Fruit fly (Drosophila melanogaster) whole organism, wandering third instar larva: ENCODE measurements around the gene CG10702.

Experiments
- Abd-B ChIP-seq: fragments of >200 bp; optimal IDR thresholded peaks from 2 replicates; lab custom pipeline; 2017; ENCODE audit warnings: missing biosample characterization, missing genetic modification characterization
- CG32264 ChIP-seq: fragments of 200-800 bp; sonication (Bioruptor generic); optimal IDR thresholded peaks from 2 replicates; lab custom pipeline; 2016; ENCODE audit warnings: missing biosample characterization, missing genetic modification characterization
- CG9705 ChIP-seq: fragments of 200-800 bp; sonication (Bioruptor generic); optimal IDR thresholded peaks from 2 replicates; lab custom pipeline; 2018; ENCODE audit warnings: missing biosample characterization, mild to moderate bottlenecking, missing genetic modification characterization
- CrebA ChIP-seq: fragments of 200-800 bp; sonication (Bioruptor generic); optimal IDR thresholded peaks from 2 replicates; lab custom pipeline; 2016; ENCODE audit warnings: missing biosample characterization, mild to moderate bottlenecking, missing genetic modification characterization, borderline replicate concordance
- Dfd ChIP-seq: fragments of >200 bp; optimal IDR thresholded peaks from 2 replicates; lab custom pipeline; 2017; ENCODE audit warnings: missing biosample characterization, missing genetic modification characterization
- Dif ChIP-seq: fragments of 200-275, 200-300 bp; sonication (Bioruptor generic); optimal IDR thresholded peaks from 2 replicates; lab custom pipeline; 2018; ENCODE audit warnings: missing biosample characterization, missing genetic modification characterization; ENCODE audit not compliant: partially characterized antibody
- GATAd ChIP-seq: sonication (Bioruptor generic); optimal IDR thresholded peaks from 2 replicates; lab custom pipeline; 2016; ENCODE audit warnings: missing biosample characterization, missing genetic modification characterization
- HLH106 ChIP-seq: fragments of 200-800 bp; optimal IDR thresholded peaks from 3 replicates; lab custom pipeline; 2019; ENCODE audit warnings: missing biosample characterization, mild to moderate bottlenecking, missing genetic modification characterization, moderate library complexity
- Hnf4 ChIP-seq: fragments of 200-800 bp; sonication (Bioruptor generic); optimal IDR thresholded peaks from 2 replicates; lab custom pipeline; 2016; ENCODE audit warnings: missing biosample characterization, mild to moderate bottlenecking, missing genetic modification characterization
- Hr78 ChIP-seq: fragments of >200 bp; optimal IDR thresholded peaks from 2 replicates; lab custom pipeline; 2017; ENCODE audit warnings: missing biosample characterization, missing genetic modification characterization
- Hr83 ChIP-seq: fragments of 200-300 bp; sonication (Bioruptor generic); optimal IDR thresholded peaks from 2 replicates; lab custom pipeline; 2016; ENCODE audit warnings: missing biosample characterization, mild to moderate bottlenecking, missing genetic modification characterization, moderate library complexity; ENCODE audit not compliant: poor library complexity, severe bottlenecking
- Jra ChIP-seq: sonication (Bioruptor generic); optimal IDR thresholded peaks from 2 replicates; lab custom pipeline; 2016; ENCODE audit warnings: missing biosample characterization, missing genetic modification characterization
- Mio ChIP-seq: sonication (Bioruptor generic); optimal IDR thresholded peaks from 2 replicates; lab custom pipeline; 2016; ENCODE audit warnings: missing biosample characterization, missing genetic modification characterization
- Myc ChIP-seq: fragments of >200 bp; optimal IDR thresholded peaks from 2 replicates; lab custom pipeline; 2017
- N ChIP-seq: fragments of >200 bp; optimal IDR thresholded peaks from 2 replicates; lab custom pipeline; 2018; ENCODE audit warnings: missing biosample characterization, missing external identifiers, missing genetic modification characterization
- OdsH ChIP-seq: fragments of 200-800 bp; sonication (Bioruptor generic); optimal IDR thresholded peaks from 2 replicates; lab custom pipeline; 2016; ENCODE audit warnings: missing biosample characterization, mild to moderate bottlenecking, missing genetic modification characterization
- Rel ChIP-seq, 2 experiments: fragments of 200-800 bp; sonication (Bioruptor generic) in 1 of 2; optimal IDR thresholded peaks; 2 replicates in 1 of 2; 3 replicates in 1 of 2; lab custom pipeline; 2016 to 2019; ENCODE audit warnings: mild to moderate bottlenecking in 2 of 2, missing biosample characterization in 2 of 2, missing genetic modification characterization in 2 of 2, moderate library complexity in 1 of 2
- Sp1 ChIP-seq: fragments of 200-800 bp; sonication (Bioruptor generic); optimal IDR thresholded peaks from 3 replicates; lab custom pipeline; 2019; ENCODE audit warnings: missing biosample characterization, mild to moderate bottlenecking, missing genetic modification characterization, moderate library complexity
- Vsx2 ChIP-seq: fragments of 200-300, 225-300 bp; sonication (Bioruptor generic); optimal IDR thresholded peaks from 2 replicates; lab custom pipeline; 2018; ENCODE audit warnings: missing biosample characterization, missing genetic modification characterization; ENCODE audit not compliant: partially characterized antibody
- br ChIP-seq: fragments of 200-800 bp; sonication (Bioruptor generic); optimal IDR thresholded peaks from 2 replicates; lab custom pipeline; 2016; ENCODE audit warnings: missing biosample characterization, missing genetic modification characterization
- brk ChIP-seq: fragments of 200-800 bp; sonication (Bioruptor generic); optimal IDR thresholded peaks from 2 replicates; lab custom pipeline; 2016; ENCODE audit warnings: missing biosample characterization, mild to moderate bottlenecking, missing genetic modification characterization
- dl ChIP-seq, 2 experiments: fragments of 175-275, 200-275 bp in 1 of 2; fragments of 200-275 bp in 1 of 2; sonication (Bioruptor generic); optimal IDR thresholded peaks; lab custom pipeline; 2018; ENCODE audit warnings: mild to moderate bottlenecking in 2 of 2, missing biosample characterization in 2 of 2, missing genetic modification characterization in 2 of 2, moderate library complexity in 2 of 2; ENCODE audit not compliant: partially characterized antibody in 2 of 2, insufficient read depth in 1 of 2
- dmrt93B ChIP-seq: fragments of 200-800 bp; sonication (Bioruptor generic); optimal IDR thresholded peaks from 2 replicates; lab custom pipeline; 2018; ENCODE audit warnings: missing biosample characterization, mild to moderate bottlenecking, missing genetic modification characterization
- dsf ChIP-seq: sonication (Bioruptor generic); optimal IDR thresholded peaks from 2 replicates; lab custom pipeline; 2016; ENCODE audit warnings: missing biosample characterization, missing genetic modification characterization, borderline replicate concordance
- ey ChIP-seq: fragments of 200-800 bp; sonication (Bioruptor generic); optimal IDR thresholded peaks from 2 replicates; lab custom pipeline; 2016; ENCODE audit warnings: missing biosample characterization, missing genetic modification characterization
- foxo ChIP-seq, 2 experiments: fragments of 200-800 bp; sonication (Bioruptor generic); optimal IDR thresholded peaks; 2 replicates in 1 of 2; 3 replicates in 1 of 2; lab custom pipeline; 2016 to 2017; ENCODE audit warnings: missing biosample characterization in 2 of 2, missing genetic modification characterization in 2 of 2
- fru ChIP-seq: fragments of 200-800 bp; sonication (Bioruptor generic); optimal IDR thresholded peaks from 3 replicates; lab custom pipeline; 2016; ENCODE audit warnings: missing biosample characterization, mild to moderate bottlenecking, missing genetic modification characterization
- h ChIP-seq: fragments of 200-800 bp; sonication (Bioruptor generic); optimal IDR thresholded peaks from 3 replicates; lab custom pipeline; 2016; ENCODE audit warnings: missing biosample characterization, mild to moderate bottlenecking, missing genetic modification characterization
- jim ChIP-seq: fragments of 175-275, 200-325 bp; sonication (Bioruptor generic); optimal IDR thresholded peaks from 2 replicates; lab custom pipeline; 2016; ENCODE audit warnings: missing biosample characterization, mild to moderate bottlenecking, missing genetic modification characterization
- lola ChIP-seq: fragments of >200 bp; optimal IDR thresholded peaks from 2 replicates; lab custom pipeline; 2017; ENCODE audit warnings: missing biosample characterization, missing genetic modification characterization
- pan ChIP-seq: fragments of >200 bp; optimal IDR thresholded peaks from 2 replicates; lab custom pipeline; 2017
- psq ChIP-seq: fragments of 200-800 bp; sonication (Bioruptor generic); optimal IDR thresholded peaks from 3 replicates; lab custom pipeline; 2017; ENCODE audit warnings: missing biosample characterization, mild to moderate bottlenecking, missing genetic modification characterization, moderate library complexity
- rgr ChIP-seq: fragments of 200-800 bp; sonication (Bioruptor generic); optimal IDR thresholded peaks from 3 replicates; lab custom pipeline; 2016; ENCODE audit warnings: missing biosample characterization, mild to moderate bottlenecking, missing genetic modification characterization
- sage ChIP-seq: fragments of 200-800 bp; sonication (Bioruptor generic); optimal IDR thresholded peaks from 2 replicates; lab custom pipeline; 2016; ENCODE audit warnings: missing biosample characterization, mild to moderate bottlenecking, missing genetic modification characterization
- sv ChIP-seq: fragments of 200-800 bp; sonication (Bioruptor generic); optimal IDR thresholded peaks from 3 replicates; lab custom pipeline; 2016; ENCODE audit warnings: missing biosample characterization, missing genetic modification characterization
- tai ChIP-seq: sonication (Bioruptor generic); optimal IDR thresholded peaks from 2 replicates; lab custom pipeline; 2016; ENCODE audit warnings: missing biosample characterization, missing genetic modification characterization
- usp ChIP-seq: fragments of >200 bp; optimal IDR thresholded peaks from 2 replicates; lab custom pipeline; 2017; ENCODE audit warnings: missing biosample characterization, missing genetic modification characterization
- woc ChIP-seq: sonication (Bioruptor generic); optimal IDR thresholded peaks from 2 replicates; lab custom pipeline; 2016; ENCODE audit warnings: missing biosample characterization, mild to moderate bottlenecking, missing genetic modification characterization

Gene CG10702

DNA sequence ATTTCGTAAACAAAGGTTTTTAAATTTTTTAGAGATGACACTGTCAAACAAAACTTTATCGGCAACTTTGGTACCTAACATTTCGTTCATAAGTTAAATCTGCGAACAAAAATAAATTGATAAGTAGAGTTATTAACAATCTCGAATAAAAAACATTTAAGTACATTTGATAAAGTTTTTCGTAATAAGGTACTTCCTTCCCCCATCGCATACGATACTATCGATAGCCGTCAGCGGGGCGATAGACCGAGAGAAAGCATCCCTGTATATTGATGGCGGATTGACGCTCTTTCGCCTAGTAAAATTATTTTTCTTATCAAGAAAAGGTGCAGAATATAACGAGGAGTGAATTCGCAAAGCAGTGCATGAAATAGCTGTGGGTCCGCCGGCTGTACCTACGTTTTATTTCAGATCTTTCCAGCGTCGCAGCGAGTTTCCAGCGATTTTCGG is 24.5 kb downstream of the CG10702 start, which contains the start of the genes Ttc19 and Acn:
TSS of gene Ttc19 (minus strand) at position 38 of the 450 bp plus-strand sequence.
TSS of gene Acn (plus strand) at position 245 of the 450 bp plus-strand sequence.
- no peak for TF ChIP-seq Dfd (GFP tag; lab: Kevin White, UChicago)
- TF ChIP-seq CrebA (GFP tag; lab: Kevin White, UChicago), result no peak
- TF ChIP-seq Hr78, result no peak
- TF ChIP-seq pan (lab: Kevin White, UChicago), result no peak
- peak; percentile 73 for TF ChIP-seq GATAd (GFP tag; lab: Kevin White, UChicago)
- peak; percentile 78 for TF ChIP-seq psq (GFP tag; lab: Kevin White, UChicago)
- peak; percentile 88 for TF ChIP-seq br (GFP tag; lab: Kevin White, UChicago)
- no peak for TF ChIP-seq Vsx2 (GFP tag; lab: Kevin White, UChicago)
- TF ChIP-seq foxo (GFP tag; optimal IDR thresholded peaks at IDR 0.05; lab: Kevin White, UChicago), result peak; percentile 60 to 88
- TF ChIP-seq Dif (GFP tag; lab: Kevin White, UChicago), result no peak
- TF ChIP-seq Sp1, result peak; percentile 81
- TF ChIP-seq Mio (GFP tag; lab: Kevin White, UChicago), result peak; percentile 17
- TF ChIP-seq lola (GFP tag; lab: Kevin White, UChicago), result no peak
- TF ChIP-seq Myc, result peak; percentile 41
- TF ChIP-seq sv, result peak; percentile 82
- no peak for TF ChIP-seq Abd-B
- no peak for TF ChIP-seq dl (GFP tag; optimal IDR thresholded peaks at IDR 0.05; lab: Kevin White, UChicago; ENCODE audit: insufficient read depth in 1 of 2, partially characterized antibody in 2 of 2)
- no peak for TF ChIP-seq brk (GFP tag; lab: Kevin White, UChicago)
- TF ChIP-seq tai (GFP tag; lab: Kevin White, UChicago), result no peak
- no peak for TF ChIP-seq Rel (GFP tag; optimal IDR thresholded peaks at IDR 0.05; lab: Kevin White, UChicago)
- peak; percentile 45 for TF ChIP-seq Rel (tag; optimal IDR thresholded peaks at IDR 0.05; lab: Kevin White, UChicago)
- no peak for TF ChIP-seq jim
- peak; percentile 83 for TF ChIP-seq HLH106
- peak; percentile 75 for TF ChIP-seq OdsH (GFP tag; lab: Kevin White, UChicago)
- no peak for TF ChIP-seq N
- no peak for TF ChIP-seq sage (GFP tag; lab: Kevin White, UChicago)
- peak; percentile 95 for TF ChIP-seq Jra (GFP tag; lab: Kevin White, UChicago)
- TF ChIP-seq Hnf4 (GFP tag; lab: Kevin White, UChicago), result no peak
- no peak for TF ChIP-seq usp
- peak; percentile 93 for TF ChIP-seq dsf (GFP tag; lab: Kevin White, UChicago)
- peak; percentile 90 for TF ChIP-seq h (GFP tag; lab: Kevin White, UChicago)
- no peak for TF ChIP-seq dmrt93B (GFP tag; lab: Kevin White, UChicago)
- TF ChIP-seq ey (GFP tag; lab: Kevin White, UChicago), result peak; percentile 89
- TF ChIP-seq Hr83 (GFP tag; lab: Kevin White, UChicago), result peak; percentile 66
- TF ChIP-seq CG32264 (GFP tag; lab: Kevin White, UChicago), result peak; percentile 76
- TF ChIP-seq fru (GFP tag; lab: Kevin White, UChicago), result peak; percentile 88
- peak; percentile 83 for TF ChIP-seq CG9705 (GFP tag; lab: Kevin White, UChicago)
- peak; percentile 90 for TF ChIP-seq rgr (GFP tag; lab: Kevin White, UChicago)
- peak; percentile 86 for TF ChIP-seq woc (GFP tag; lab: Kevin White, UChicago)
- TF ChIP-seq, all 38 proteins: peak for 21

DNA sequence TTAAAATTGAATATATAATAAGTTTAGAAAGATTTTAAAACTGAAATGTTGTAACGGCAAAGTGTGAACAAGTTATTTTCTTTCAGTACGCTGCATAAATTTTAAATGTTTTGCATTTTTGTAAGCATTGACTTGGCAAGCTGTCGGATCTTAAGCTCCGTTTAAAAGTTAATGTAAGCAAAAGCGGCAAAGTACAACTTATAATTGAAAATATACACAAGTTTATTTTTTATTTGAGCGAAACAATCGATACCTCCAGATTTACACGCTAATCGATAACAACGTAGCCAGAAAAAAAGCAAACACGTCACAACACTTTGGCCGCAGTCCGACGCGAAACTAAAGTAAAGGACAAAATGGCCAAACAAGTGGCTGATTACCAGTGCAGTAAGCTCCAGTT is 28.1 kb downstream of the CG10702 start, which contains the start of gene Catsup:
TSS of gene Catsup (plus strand) at position 273 of the 400 bp plus-strand sequence.
- TF ChIP-seq Hnf4 (GFP tag; lab: Kevin White, UChicago), result no peak
- no peak for TF ChIP-seq OdsH (GFP tag; lab: Kevin White, UChicago)
- TF ChIP-seq Dif (GFP tag; lab: Kevin White, UChicago), result no peak
- no peak for TF ChIP-seq ey (GFP tag; lab: Kevin White, UChicago)
- no peak for TF ChIP-seq GATAd (GFP tag; lab: Kevin White, UChicago)
- TF ChIP-seq Mio (GFP tag; lab: Kevin White, UChicago), result no peak
- no peak for TF ChIP-seq HLH106
- no peak for TF ChIP-seq Rel (GFP tag; optimal IDR thresholded peaks at IDR 0.05; lab: Kevin White, UChicago)
- TF ChIP-seq Rel (tag; optimal IDR thresholded peaks at IDR 0.05; lab: Kevin White, UChicago), result no peak
- TF ChIP-seq sv, result no peak
- no peak for TF ChIP-seq dl (GFP tag; optimal IDR thresholded peaks at IDR 0.05; lab: Kevin White, UChicago; ENCODE audit: insufficient read depth in 1 of 2, partially characterized antibody in 2 of 2)
- TF ChIP-seq N, result no peak
- TF ChIP-seq CG32264 (GFP tag; lab: Kevin White, UChicago), result no peak
- no peak for TF ChIP-seq Dfd (GFP tag; lab: Kevin White, UChicago)
- TF ChIP-seq Myc, result no peak
- TF ChIP-seq tai (GFP tag; lab: Kevin White, UChicago), result no peak
- TF ChIP-seq Sp1, result no peak
- no peak for TF ChIP-seq psq (GFP tag; lab: Kevin White, UChicago)
- TF ChIP-seq brk (GFP tag; lab: Kevin White, UChicago), result no peak
